Fruit fly (Drosophila melanogaster) whole organism: ENCODE results near the gene CG7728.

Source experiments
- CG8478 ChIP-seq: fragments of >200 bp; optimal IDR thresholded peaks from 2 replicates; lab custom pipeline; 2018; ENCODE audit warnings: inconsistent platforms
- Dll ChIP-seq: fragments of >200 bp; optimal IDR thresholded peaks from 2 replicates; lab custom pipeline; 2017
- EcR ChIP-seq, 2 experiments: fragments of >200 bp; optimal IDR thresholded peaks; 2 replicates each; lab custom pipeline; 2017; ENCODE audit warnings: missing biosample characterization in 2 of 2, missing genetic modification characterization in 2 of 2, missing genetic modification reagents in 2 of 2
- pan ChIP-seq: fragments of >200 bp; optimal IDR thresholded peaks from 2 replicates; lab custom pipeline; 2017
- psq ChIP-seq: fragments of >200 bp; optimal IDR thresholded peaks from 2 replicates; lab custom pipeline; 2017
- usp ChIP-seq: fragments of >200 bp; optimal IDR thresholded peaks from 2 replicates; lab custom pipeline; 2017; ENCODE audit warnings: missing biosample characterization, missing genetic modification characterization, mixed read lengths

Gene CG7728

dm6 chr3L:17049314-17049713 lies 33.0 kb downstream of the CG7728 start, which contains the start of gene rogdi:
Gene rogdi, plus strand, starts transcription at chr3L:17049512.
- TF ChIP-seq psq (no peak), CG8478 (lab: Kevin White, UChicago) (no peak)

dm6 chr3L:17049912-17050345 lies 33.6 kb downstream of the CG7728 start:
- TF ChIP-seq usp, result no peak
- TF ChIP-seq pan (lab: Kevin White, UChicago), result no peak

- no peak for TF ChIP-seq CG8478 (lab: Kevin White, UChicago)
- TF ChIP-seq EcR (GFP tag; optimal IDR thresholded peaks at IDR 0.05; lab: Kevin White, UChicago), result no peak
- no peak for TF ChIP-seq usp
- TF ChIP-seq Dll (lab: Kevin White, UChicago), result no peak
- TF ChIP-seq psq, result no peak
- TF ChIP-seq pan (lab: Kevin White, UChicago), result no peak
Observed at dm6 chr3L:17050661-17051452, 34.5 kb downstream of the CG7728 start.

dm6 chr3L:17051472-17051871 lies 35.1 kb downstream of the CG7728 start:
- TF ChIP-seq CG8478 (lab: Kevin White, UChicago) (no peak), Dll (lab: Kevin White, UChicago) (no peak), pan (lab: Kevin White, UChicago) (no peak)

DNA sequence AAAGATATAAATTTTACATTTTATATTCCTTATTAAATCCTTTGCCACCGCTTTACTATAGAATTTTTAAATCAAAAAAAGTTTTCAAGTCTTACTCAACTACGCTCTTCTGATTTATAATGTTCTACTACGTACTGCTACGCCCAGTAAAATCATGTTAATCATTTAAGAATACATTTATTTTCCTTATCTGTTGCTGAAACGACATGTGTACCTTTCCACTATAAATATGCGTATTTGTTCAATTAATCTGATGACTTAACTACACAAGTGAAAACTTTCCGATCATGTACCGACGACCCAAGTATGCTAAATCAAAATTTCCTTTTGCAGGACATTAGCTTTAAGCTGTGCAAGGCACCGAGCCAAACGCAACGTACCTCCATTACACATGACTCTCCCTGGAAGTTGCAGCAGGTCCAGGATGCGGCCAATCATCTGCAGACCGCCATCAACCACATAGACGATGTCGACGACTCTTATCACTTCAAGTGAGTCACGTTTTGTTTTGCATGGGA lies 36.1 kb downstream of the CG7728 start:
- TF ChIP-seq Dll (lab: Kevin White, UChicago) (no peak), CG8478 (lab: Kevin White, UChicago) (no peak), psq (no peak), EcR (GFP tag; optimal IDR thresholded peaks at IDR 0.05; lab: Kevin White, UChicago) (no peak), pan (lab: Kevin White, UChicago) (no peak), usp (no peak)

- TF ChIP-seq usp (no peak), psq (no peak), EcR (GFP tag; optimal IDR thresholded peaks at IDR 0.05; lab: Kevin White, UChicago) (no peak), pan (lab: Kevin White, UChicago) (no peak), Dll (lab: Kevin White, UChicago) (no peak), CG8478 (lab: Kevin White, UChicago) (no peak)
Observed at dm6 chr3L:17053932-17054331, 37.6 kb downstream of the CG7728 start.

DNA sequence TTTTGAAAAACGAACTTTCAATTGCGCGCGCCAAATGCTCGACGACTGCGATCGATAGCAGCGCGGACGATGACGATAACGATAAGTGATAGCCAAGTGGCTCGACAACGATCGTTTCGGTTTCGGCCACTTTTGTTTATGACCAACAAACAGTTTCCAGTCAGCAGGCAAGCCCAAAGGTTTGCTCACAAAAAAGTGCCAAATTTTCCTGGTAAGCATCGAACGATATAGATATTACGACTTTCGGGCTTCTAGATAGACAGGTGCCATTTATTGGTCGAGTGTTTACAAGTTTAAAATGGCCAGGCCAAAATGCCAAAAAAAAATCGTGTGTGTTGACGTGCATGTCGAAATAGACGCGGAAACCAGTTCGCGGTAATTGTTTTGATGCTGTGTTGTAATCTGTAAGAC lies 39.1 kb downstream of the CG7728 start, which contains the start of gene CG7724:
Gene CG7724 (plus strand): TSS at position 147 of the 411 bp plus-strand sequence.
- TF ChIP-seq usp (no peak), psq (no peak), EcR (GFP tag; optimal IDR thresholded peaks at IDR 0.05; lab: Kevin White, UChicago) (no peak), CG8478 (lab: Kevin White, UChicago) (no peak), Dll (lab: Kevin White, UChicago) (no peak), pan (lab: Kevin White, UChicago) (no peak)
